Fruit fly (Drosophila melanogaster) whole organism, embryonic: ENCODE measurements around the gene CG6055.

ENCODE experiments used
- Adf1 ChIP-seq: fragments of 200-800 bp; sonication (Bioruptor generic); IDR thresholded peaks from 2 replicates; pipeline ENCODE4 v1.3.6; 2022; ENCODE audit warnings: missing biosample characterization, missing genetic modification characterization
- Aef1 ChIP-seq: fragments of 200-800 bp; sonication (Bioruptor generic); IDR thresholded peaks from 3 replicates; pipeline ENCODE4 v1.3.6; 2022; ENCODE audit warnings: missing biosample characterization, missing genetic modification characterization
- Asciz ChIP-seq: fragments of 200-800 bp; sonication (Bioruptor generic); optimal IDR thresholded peaks from 2 replicates; lab custom pipeline; 2017; ENCODE audit warnings: missing biosample characterization, mild to moderate bottlenecking, missing genetic modification characterization, missing genetic modification reagents
- B-H1 ChIP-seq: fragments of 200-800 bp; sonication (Bioruptor generic); IDR thresholded peaks from 3 replicates; pipeline ENCODE4 v1.3.6; 2022; ENCODE audit warnings: missing biosample characterization, missing genetic modification characterization
- CG1024 ChIP-seq: fragments of 200-800 bp; sonication (Bioruptor generic); IDR thresholded peaks from 2 replicates; pipeline ENCODE4 v1.3.6; 2022; ENCODE audit warnings: missing biosample characterization, missing genetic modification characterization
- CG11723 ChIP-seq: fragments of 200-800 bp; sonication (Bioruptor generic); optimal IDR thresholded peaks from 2 replicates; lab custom pipeline; 2017; ENCODE audit warnings: missing biosample characterization, mild to moderate bottlenecking, missing genetic modification characterization
- CG12155 ChIP-seq: fragments of 200-800 bp; sonication (Bioruptor generic); optimal IDR thresholded peaks from 3 replicates; lab custom pipeline; 2016; ENCODE audit warnings: missing biosample characterization, missing genetic modification characterization
- CG1233 ChIP-seq: fragments of 200-800 bp; sonication (Bioruptor generic); optimal IDR thresholded peaks from 4 replicates; lab custom pipeline; 2018; ENCODE audit warnings: missing biosample characterization, mild to moderate bottlenecking, missing genetic modification characterization
- CG14860 ChIP-seq: fragments of 200-800 bp; sonication (Bioruptor generic); IDR thresholded peaks from 3 replicates; pipeline ENCODE4 v1.3.6; 2022; ENCODE audit warnings: missing biosample characterization, missing genetic modification characterization; ENCODE audit not compliant: partially characterized antibody
- CG15601 ChIP-seq: fragments of 200-800 bp; sonication (Bioruptor generic); optimal IDR thresholded peaks from 3 replicates; lab custom pipeline; 2019; ENCODE audit warnings: missing biosample characterization, mild to moderate bottlenecking, missing genetic modification characterization, moderate library complexity
- CG1602 ChIP-seq: fragments of 200-800 bp; sonication (Bioruptor generic); optimal IDR thresholded peaks from 3 replicates; lab custom pipeline; 2016; ENCODE audit warnings: missing biosample characterization, missing genetic modification characterization
- CG17359 ChIP-seq: fragments of 200-800 bp; sonication (Bioruptor generic); optimal IDR thresholded peaks from 3 replicates; lab custom pipeline; 2018; ENCODE audit warnings: missing biosample characterization, mild to moderate bottlenecking, missing genetic modification characterization, moderate library complexity
- CG32532 ChIP-seq: fragments of 200-800 bp; sonication (Bioruptor generic); IDR thresholded peaks from 2 replicates; pipeline ENCODE4 v1.3.6; 2022; ENCODE audit warnings: missing biosample characterization, missing genetic modification characterization
- CG3407 ChIP-seq: fragments of 200-800 bp; sonication (Bioruptor generic); optimal IDR thresholded peaks from 2 replicates; lab custom pipeline; 2018; ENCODE audit warnings: missing biosample characterization, mild to moderate bottlenecking, missing genetic modification characterization
- CG34422 ChIP-seq: fragments of 200-800 bp; sonication (Bioruptor generic); IDR thresholded peaks from 3 replicates; pipeline ENCODE4 v1.3.6; 2022; ENCODE audit warnings: missing biosample characterization, missing genetic modification characterization
- CG4424 ChIP-seq: fragments of 200-800 bp; sonication (Bioruptor generic); optimal IDR thresholded peaks from 3 replicates; lab custom pipeline; 2016; ENCODE audit warnings: missing biosample characterization, missing genetic modification characterization
- CG5245 ChIP-seq: fragments of 200-800 bp; sonication (Bioruptor generic); optimal IDR thresholded peaks from 3 replicates; lab custom pipeline; 2016; ENCODE audit warnings: missing biosample characterization, missing genetic modification characterization
- CG5953 ChIP-seq: fragments of 200-800 bp; sonication (Bioruptor generic); IDR thresholded peaks from 2 replicates; pipeline ENCODE4 v1.3.6; 2022; ENCODE audit warnings: missing biosample characterization, missing genetic modification characterization
- CG7839 ChIP-seq: fragments of 200-800 bp; sonication (Bioruptor generic); optimal IDR thresholded peaks from 3 replicates; lab custom pipeline; 2018; ENCODE audit warnings: missing biosample characterization, mild to moderate bottlenecking, missing genetic modification characterization, moderate library complexity
- CG7987 ChIP-seq: fragments of 200-800 bp; sonication (Bioruptor generic); optimal IDR thresholded peaks from 2 replicates; lab custom pipeline; 2018; ENCODE audit warnings: missing biosample characterization, mild to moderate bottlenecking, missing genetic modification characterization, moderate library complexity
- CoRest ChIP-seq: fragments of 200-800 bp; sonication (Bioruptor generic); optimal IDR thresholded peaks from 3 replicates; lab custom pipeline; 2018; ENCODE audit warnings: missing biosample characterization, mild to moderate bottlenecking, missing genetic modification characterization, moderate library complexity
- Dad ChIP-seq: fragments of 200-800 bp; sonication (Bioruptor generic); optimal IDR thresholded peaks from 3 replicates; lab custom pipeline; 2016; ENCODE audit warnings: missing biosample characterization, missing genetic modification characterization
- E2f1 ChIP-seq: fragments of 200-800 bp; sonication (Bioruptor generic); IDR thresholded peaks from 2 replicates; pipeline ENCODE4 v1.3.6; 2022; ENCODE audit warnings: missing biosample characterization, missing genetic modification characterization
- MBD-R2 ChIP-seq: fragments of 200-800 bp; sonication (Bioruptor generic); IDR thresholded peaks from 2 replicates; pipeline ENCODE4 v1.3.6; 2022; ENCODE audit warnings: missing biosample characterization, missing genetic modification characterization
- Meics ChIP-seq: fragments of 200-800 bp; sonication (Bioruptor generic); optimal IDR thresholded peaks from 2 replicates; lab custom pipeline; 2017; ENCODE audit warnings: missing biosample characterization, mild to moderate bottlenecking, missing genetic modification characterization
- Mrtf ChIP-seq: fragments of 200-800 bp; sonication (Bioruptor generic); IDR thresholded peaks from 3 replicates; pipeline ENCODE4 v1.3.6; 2022; ENCODE audit warnings: missing biosample characterization, missing genetic modification characterization
- Neu2 ChIP-seq: fragments of 200-800 bp; sonication (Bioruptor generic); optimal IDR thresholded peaks from 3 replicates; lab custom pipeline; 2016; ENCODE audit warnings: missing biosample characterization, missing genetic modification characterization, borderline replicate concordance
- Pdp1 ChIP-seq, 2 experiments: fragments of 200-800 bp; sonication (Bioruptor generic); optimal IDR thresholded peaks; 3 replicates each; lab custom pipeline; 2016; ENCODE audit warnings: missing biosample characterization in 2 of 2, missing genetic modification characterization in 2 of 2, mild to moderate bottlenecking in 1 of 2, moderate library complexity in 1 of 2
- Sry-β ChIP-seq: fragments of 200-800 bp; sonication (Bioruptor generic); optimal IDR thresholded peaks from 2 replicates; lab custom pipeline; 2018; ENCODE audit warnings: missing biosample characterization, mild to moderate bottlenecking, missing genetic modification characterization, moderate library complexity
- ara ChIP-seq: fragments of 200-800 bp; sonication (Bioruptor generic); IDR thresholded peaks from 2 replicates; pipeline ENCODE4 v1.3.6; 2022; ENCODE audit warnings: missing biosample characterization, missing genetic modification characterization
- bab2 ChIP-seq: fragments of 200-800 bp; sonication (Bioruptor generic); optimal IDR thresholded peaks from 2 replicates; lab custom pipeline; 2016; ENCODE audit warnings: missing biosample characterization, missing genetic modification characterization
- ci ChIP-seq: fragments of 200-800 bp; sonication (Bioruptor generic); IDR thresholded peaks from 3 replicates; pipeline ENCODE4 v1.3.6; 2022; ENCODE audit warnings: missing biosample characterization, missing genetic modification characterization
- croc ChIP-seq: fragments of 200-800 bp; sonication (Bioruptor generic); conservative IDR thresholded peaks from 3 replicates; pipeline ENCODE4 v1.3.6; 2022; ENCODE audit warnings: missing biosample characterization, missing genetic modification characterization
- dati ChIP-seq: fragments of 200-800 bp; sonication (Bioruptor generic); IDR thresholded peaks from 2 replicates; pipeline ENCODE4 v1.3.6; 2022; ENCODE audit warnings: missing biosample characterization, missing genetic modification characterization
- gcm ChIP-seq: fragments of 200-800 bp; sonication (Bioruptor generic); optimal IDR thresholded peaks from 2 replicates; lab custom pipeline; 2019; ENCODE audit warnings: missing biosample characterization, mild to moderate bottlenecking, missing genetic modification characterization, moderate library complexity
- gem ChIP-seq: fragments of 200-800 bp; sonication (Bioruptor generic); optimal IDR thresholded peaks from 2 replicates; lab custom pipeline; 2019; ENCODE audit warnings: missing biosample characterization, mild to moderate bottlenecking, missing genetic modification characterization, moderate library complexity
- grau ChIP-seq: fragments of 200-800 bp; optimal IDR thresholded peaks from 3 replicates; lab custom pipeline; 2019; ENCODE audit warnings: missing biosample characterization, mild to moderate bottlenecking, missing genetic modification characterization, moderate library complexity
- grn ChIP-seq: fragments of 200-800 bp; sonication (Bioruptor generic); optimal IDR thresholded peaks from 3 replicates; lab custom pipeline; 2017; ENCODE audit warnings: missing biosample characterization, missing genetic modification characterization
- ind ChIP-seq: fragments of 200-800 bp; sonication (Bioruptor generic); optimal IDR thresholded peaks from 3 replicates; lab custom pipeline; 2016; ENCODE audit warnings: missing biosample characterization, missing genetic modification characterization
- maf-S ChIP-seq: fragments of 200-800 bp; sonication (Bioruptor generic); optimal IDR thresholded peaks from 2 replicates; lab custom pipeline; 2016; ENCODE audit warnings: missing biosample characterization, missing genetic modification characterization
- nau ChIP-seq: fragments of 200-800 bp; sonication (Bioruptor generic); optimal IDR thresholded peaks from 3 replicates; lab custom pipeline; 2017; ENCODE audit warnings: missing biosample characterization, mild to moderate bottlenecking, missing genetic modification characterization, missing genetic modification reagents
- p53 ChIP-seq: fragments of 200-800 bp; sonication (Bioruptor generic); optimal IDR thresholded peaks from 2 replicates; lab custom pipeline; 2016; ENCODE audit warnings: missing biosample characterization, missing genetic modification characterization
- phol ChIP-seq: fragments of 200-800 bp; sonication (Bioruptor generic); optimal IDR thresholded peaks from 3 replicates; lab custom pipeline; 2018; ENCODE audit warnings: missing biosample characterization, mild to moderate bottlenecking, missing genetic modification characterization, moderate library complexity
- pita ChIP-seq: fragments of 200-800 bp; sonication (Bioruptor generic); optimal IDR thresholded peaks from 2 replicates; lab custom pipeline; 2017; ENCODE audit warnings: missing biosample characterization, mild to moderate bottlenecking, missing genetic modification characterization
- ro ChIP-seq: fragments of 200-800 bp; sonication (Bioruptor generic); IDR thresholded peaks from 2 replicates; pipeline ENCODE4 v1.3.6; 2022; ENCODE audit warnings: missing biosample characterization, missing genetic modification characterization
- row ChIP-seq: fragments of 200-800 bp; sonication (Bioruptor generic); IDR thresholded peaks from 3 replicates; pipeline ENCODE4 v1.3.6; 2022; ENCODE audit warnings: missing biosample characterization, missing genetic modification characterization
- run ChIP-seq: fragments of 200-800 bp; sonication (Bioruptor generic); optimal IDR thresholded peaks from 3 replicates; lab custom pipeline; 2018; ENCODE audit warnings: missing biosample characterization, mild to moderate bottlenecking, missing genetic modification characterization
- sisA ChIP-seq: fragments of 200-800 bp; sonication (Bioruptor generic); IDR thresholded peaks from 2 replicates; pipeline ENCODE4 v1.3.6; 2022; ENCODE audit warnings: missing biosample characterization, missing genetic modification characterization
- stc ChIP-seq: fragments of 200-800 bp; sonication (Bioruptor generic); IDR thresholded peaks from 2 replicates; pipeline ENCODE4 v1.3.6; 2022; ENCODE audit warnings: missing biosample characterization, missing genetic modification characterization
- tin ChIP-seq: fragments of 200-800 bp; sonication (Bioruptor generic); optimal IDR thresholded peaks from 3 replicates; lab custom pipeline; 2016; ENCODE audit warnings: missing biosample characterization, missing genetic modification characterization
- zen ChIP-seq: fragments of 200-800 bp; sonication (Bioruptor generic); optimal IDR thresholded peaks from 3 replicates; lab custom pipeline; 2018; ENCODE audit warnings: missing biosample characterization, mild to moderate bottlenecking, missing genetic modification characterization, moderate library complexity

CG6055 gene

dm6 chr2L:7491902-7492301 lies 25.6 kb downstream of the CG6055 start (continued):
- TF ChIP-seq Neu2 (GFP tag; lab: Kevin White, UChicago) = no peak
- no peak for TF ChIP-seq bab2 (GFP tag; lab: Kevin White, UChicago)
- TF ChIP-seq Mrtf (GFP tag; lab: Robert Waterston, UW) = peak; percentile 20; the same call in 1 of the 3 replicates
- peak; percentile 71 for TF ChIP-seq phol (tag; lab: Kevin White, UChicago)
- no peak for TF ChIP-seq CG7987 (GFP tag; lab: Kevin White, UChicago)
- peak; percentile 68 for TF ChIP-seq CG7839 (tag; lab: Kevin White, UChicago)
- peak; percentile 16 for TF ChIP-seq CG3407 (GFP tag; lab: Kevin White, UChicago)
- TF ChIP-seq gem = peak; percentile 81
- TF ChIP-seq CG1233 (GFP tag; lab: Kevin White, UChicago) = peak; percentile 9
- TF ChIP-seq CG1024 (GFP tag; lab: Robert Waterston, UW) = no peak
- 0 out of 3 replicates have a peak, but pooled peaks have one; percentile 29 for TF ChIP-seq ci (GFP tag; lab: Robert Waterston, UW)
- peak; percentile 37; the same call in 1 of the 3 replicates for TF ChIP-seq Aef1 (GFP tag; lab: Robert Waterston, UW)
- TF ChIP-seq ind = peak; percentile 47
- TF ChIP-seq CoRest = peak; percentile 49
- no peak for TF ChIP-seq Sry-β (GFP tag; lab: Kevin White, UChicago)
- TF ChIP-seq B-H1 = peak; percentile 52; the same call in 1 of the 3 replicates
- no peak for TF ChIP-seq CG14860 (GFP tag; lab: Robert Waterston, UW)
- TF ChIP-seq tin (GFP tag; lab: Kevin White, UChicago) = peak; percentile 14
- 0 out of 2 replicates have a peak, but pooled peaks have one; percentile 57 for TF ChIP-seq stc (GFP tag; lab: Robert Waterston, UW)
- peak; percentile 16 for TF ChIP-seq grn
- TF ChIP-seq sisA (GFP tag; lab: Robert Waterston, UW) = peak; percentile 65
- peak; percentile 51; the same call in 1 of the 2 replicates for TF ChIP-seq ro (GFP tag; lab: Robert Waterston, UW)
- TF ChIP-seq zen (tag; lab: Kevin White, UChicago) = peak; percentile 15
- TF ChIP-seq Asciz (GFP tag; lab: Kevin White, UChicago) = peak; percentile 33
- TF ChIP-seq croc (GFP tag; lab: Robert Waterston, UW) = peak; percentile 28; the same call in 1 of the 3 replicates
- TF ChIP-seq CG11723 = peak; percentile 14
- TF ChIP-seq MBD-R2 (GFP tag; lab: Robert Waterston, UW) = 0 out of 2 replicates have a peak, but pooled peaks have one; percentile 10
- peak; percentile 8 for TF ChIP-seq CG12155
- TF ChIP-seq CG4424 = peak; percentile 46
- peak; percentile 0 for TF ChIP-seq CG1602 (GFP tag; lab: Kevin White, UChicago)
- peak; percentile 55 for TF ChIP-seq Meics (GFP tag; lab: Kevin White, UChicago)
- TF ChIP-seq ara (GFP tag; lab: Robert Waterston, UW) = peak; percentile 57; the same call in 1 of the 2 replicates
- no peak for TF ChIP-seq Adf1
- TF ChIP-seq run = peak; percentile 29
- TF ChIP-seq CG5245 (GFP tag; lab: Kevin White, UChicago) = peak; percentile 4
- TF ChIP-seq CG5953 (GFP tag; lab: Robert Waterston, UW) = peak; percentile 60
- no peak for TF ChIP-seq CG15601 (tag; lab: Kevin White, UChicago)
- peak; percentile 76 for TF ChIP-seq row
- TF ChIP-seq E2f1 (GFP tag; lab: Robert Waterston, UW) = peak; percentile 72
- TF ChIP-seq maf-S (GFP tag; lab: Kevin White, UChicago) = no peak
- TF ChIP-seq p53 (GFP tag; lab: Kevin White, UChicago) = no peak
- peak; percentile 57 for TF ChIP-seq grau (tag; lab: Kevin White, UChicago)
- TF ChIP-seq Pdp1 (GFP tag; optimal IDR thresholded peaks at IDR 0.05; lab: Kevin White, UChicago) = no peak
- peak; percentile 44; the same call in 1 of the 3 replicates for TF ChIP-seq CG34422 (GFP tag; lab: Robert Waterston, UW)
- TF ChIP-seq CG32532 (GFP tag; lab: Robert Waterston, UW) = peak; percentile 46; the same call in 1 of the 2 replicates
- TF ChIP-seq pita (GFP tag; lab: Kevin White, UChicago) = no peak
- peak; percentile 28 for TF ChIP-seq nau (GFP tag; lab: Kevin White, UChicago)
- TF ChIP-seq CG17359 (tag; lab: Kevin White, UChicago) = peak; percentile 75
- TF ChIP-seq dati (GFP tag; lab: Robert Waterston, UW) = 0 out of 2 replicates have a peak, but pooled peaks have one; percentile 18
- TF ChIP-seq Dad (GFP tag; lab: Kevin White, UChicago) = no peak
- peak; percentile 41 for TF ChIP-seq gcm (GFP tag; lab: Kevin White, UChicago)
